Fruit fly (Drosophila melanogaster): ENCODE results near the gene Boh2.

dm6 chr2L:11167997-11168396, 10.8 kb upstream of the Boh2 start:
- no peak for TF ChIP-seq Myc (optimal IDR thresholded peaks at IDR 0.05)
- TF ChIP-seq lola (GFP tag; optimal IDR thresholded peaks at IDR 0.05): no peak

Data from whole organism, wandering third instar larva.